Fruit fly (Drosophila melanogaster) whole organism, embryonic: ENCODE data around the gene Ugt49B2.

Source experiments
- CG12155 ChIP-seq: fragments of 200-800 bp; sonication (Bioruptor generic); optimal IDR thresholded peaks from 3 replicates; lab custom pipeline; 2016; ENCODE audit warnings: missing biosample characterization, missing genetic modification characterization
- CG7372 ChIP-seq: fragments of 200-800 bp; sonication (Bioruptor generic); IDR thresholded peaks from 2 replicates; pipeline ENCODE4 v1.3.6; 2022; ENCODE audit warnings: missing biosample characterization, missing genetic modification characterization
- Lim3 ChIP-seq: fragments of 200-800 bp; sonication (Bioruptor generic); IDR thresholded peaks from 2 replicates; pipeline ENCODE4 v1.3.6; 2022; ENCODE audit warnings: missing biosample characterization, missing genetic modification characterization
- Nf-YB ChIP-seq: fragments of 200-800 bp; sonication (Bioruptor generic); optimal IDR thresholded peaks from 3 replicates; lab custom pipeline; 2019; ENCODE audit warnings: missing biosample characterization, mild to moderate bottlenecking, missing genetic modification characterization, moderate library complexity
- ham ChIP-seq: fragments of 200-800 bp; sonication (Bioruptor generic); IDR thresholded peaks from 2 replicates; pipeline ENCODE4 v1.3.6; 2022; ENCODE audit warnings: missing biosample characterization, missing genetic modification characterization
- jing ChIP-seq: fragments of 200-800 bp; sonication (Bioruptor generic); optimal IDR thresholded peaks from 2 replicates; lab custom pipeline; 2018; ENCODE audit warnings: missing biosample characterization, mild to moderate bottlenecking, missing genetic modification characterization
- pan ChIP-seq, 4 experiments: fragments of >200 bp in 3 of 4; fragments of 200-800 bp in 1 of 4; sonication (Bioruptor generic) in 1 of 4; optimal IDR thresholded peaks in 3 of 4; IDR thresholded peaks in 1 of 4; 2 replicates each; pipeline versions ENCODE4 v1.3.6 to Lab custom; 2017 to 2022; ENCODE audit warnings: missing biosample characterization in 2 of 4, missing genetic modification characterization in 2 of 4, mixed read lengths in 1 of 4

DNA sequence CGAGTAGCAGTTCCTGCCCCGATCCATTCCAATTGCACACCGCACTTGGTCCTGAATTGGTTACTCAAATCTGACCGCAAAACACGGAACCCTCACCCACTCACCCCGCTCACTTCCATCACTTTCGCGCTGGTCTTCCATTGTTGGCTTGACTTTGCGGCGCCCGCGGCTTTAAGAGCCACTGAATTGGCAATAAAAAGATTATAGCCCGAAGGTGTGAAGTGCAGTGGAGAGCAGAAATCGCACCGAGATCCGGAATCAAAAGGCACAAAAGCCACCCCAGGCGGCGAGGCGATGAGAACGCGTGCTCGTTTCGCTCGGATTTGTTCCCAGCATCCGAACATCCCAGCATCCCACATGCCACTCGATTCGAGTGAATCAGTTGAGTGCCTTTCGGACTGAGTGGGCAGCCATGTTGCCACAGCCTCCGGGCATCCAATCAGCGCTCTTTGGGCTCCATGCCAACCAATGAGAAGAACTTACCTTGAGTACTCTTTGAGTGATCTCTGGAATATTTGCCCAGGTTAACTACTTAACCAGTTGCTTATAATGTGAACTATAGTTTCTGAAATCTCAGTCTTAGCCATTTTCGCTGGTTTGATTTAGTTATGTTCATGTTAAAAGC lies 12.1 kb downstream of the Ugt49B2 start:
- TF ChIP-seq Nf-YB (GFP tag; lab: Kevin White, UChicago), result peak; percentile 99
- no peak for TF ChIP-seq CG7372 (GFP tag; lab: Robert Waterston, UW)
- no peak for TF ChIP-seq Lim3 (GFP tag; lab: Robert Waterston, UW)
- no peak for TF ChIP-seq jing (GFP tag; lab: Kevin White, UChicago)
- TF ChIP-seq pan (optimal IDR thresholded peaks at IDR 0.05; lab: Kevin White, UChicago), result no peak
- no peak for TF ChIP-seq pan (GFP tag; optimal IDR thresholded peaks at IDR 0.05 in 1 of 2, IDR thresholded peaks at IDR 0.05 in 1 of 2)
- TF ChIP-seq CG12155 (GFP tag; lab: Kevin White, UChicago), result no peak
- no peak for TF ChIP-seq ham (GFP tag; lab: Robert Waterston, UW)
